Worm (Caenorhabditis elegans): ENCODE results near the gene lido-7.

DNA sequence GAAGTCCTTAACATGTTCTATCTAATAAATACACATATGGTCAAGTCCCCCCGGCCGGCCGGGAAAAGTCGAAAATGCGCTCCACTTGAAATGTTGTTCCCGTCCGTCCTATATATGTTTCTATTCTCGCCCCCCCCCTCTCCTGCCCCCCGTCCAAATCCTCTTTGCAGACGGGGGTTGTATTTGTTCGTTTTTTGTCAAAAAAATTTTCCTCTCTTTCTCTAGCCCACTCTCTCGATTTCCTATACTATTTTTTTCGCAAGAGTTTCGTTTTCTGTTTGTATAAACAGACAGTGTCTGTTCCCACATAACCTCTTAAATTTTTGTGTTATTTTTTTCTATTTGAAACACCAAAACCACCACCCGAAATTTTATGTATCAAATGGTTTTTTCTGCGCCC lies 21.0 kb upstream of the lido-7 start:
- no peak for TF ChIP-seq zag-1 (tag; optimal IDR thresholded peaks at IDR 0.05)
- TF ChIP-seq nhr-76 (tag; optimal IDR thresholded peaks at IDR 0.05) = no peak
- no peak for TF ChIP-seq ama-1 (optimal IDR thresholded peaks at IDR 0.05)
- peak; percentile 8 to 20 for TF ChIP-seq lsy-2 (tag; optimal IDR thresholded peaks at IDR 0.05)
- TF ChIP-seq ztf-4 (tag; optimal IDR thresholded peaks at IDR 0.05) = no peak
- no peak for TF ChIP-seq nhr-12 (tag; optimal IDR thresholded peaks at IDR 0.05)
- TF ChIP-seq snpc-4 (tag; optimal IDR thresholded peaks at IDR 0.05) = no peak
- no peak for TF ChIP-seq sup-37 (GFP tag; optimal IDR thresholded peaks at IDR 0.05)
- TF ChIP-seq mab-9 (GFP tag; IDR thresholded peaks at IDR 0.05) = no peak
- peak; percentile 31 for TF ChIP-seq nhr-77 (tag; optimal IDR thresholded peaks at IDR 0.05)

Measured in whole organism, L1 larva.